Worm (Caenorhabditis elegans) whole organism, late embryonic: Measurements from ENCODE around the gene ZK177.1.

Experiments
- ceh-31 ChIP-seq: sonication (generic microtip); optimal IDR thresholded peaks from 2 replicates; lab custom pipeline; 2016; ENCODE audit warnings: missing genetic modification characterization, missing compliant biosample characterization
- madf-2 ChIP-seq: sonication (generic microtip); optimal IDR thresholded peaks from 2 replicates; lab custom pipeline; 2017; ENCODE audit warnings: missing genetic modification characterization, missing compliant biosample characterization
- pha-4 ChIP-seq: fragments of 150-350 bp; optimal IDR thresholded peaks from 2 replicates; lab custom pipeline; 2018; ENCODE audit warnings: missing biosample characterization, missing genetic modification reagents, missing genetic modification characterization

- TF ChIP-seq ceh-31 (no peak), pha-4 (tag; lab: Kevin White, UChicago) (no peak), madf-2 (tag; lab: Kevin White, UChicago) (no peak)
Measured at ce11 chrII:5505820-5506287, 22.1 kb upstream of the ZK177.1 start, which contains the start of gene npp-24.
